Worm (Caenorhabditis elegans) whole organism, early embryonic: Measurements from ENCODE around the gene ZK1058.9.

ENCODE experiments used
- B0310.2 ChIP-seq: sonication (generic microtip); optimal IDR thresholded peaks from 2 replicates; lab custom pipeline; 2016; ENCODE audit warnings: mild to moderate bottlenecking, missing genetic modification characterization, missing compliant biosample characterization
- F13C5.2 ChIP-seq: sonication (generic microtip); optimal IDR thresholded peaks from 2 replicates; lab custom pipeline; 2017; ENCODE audit warnings: mild to moderate bottlenecking, missing genetic modification characterization, inconsistent platforms, missing compliant biosample characterization
- aly-1 ChIP-seq: sonication (generic microtip); optimal IDR thresholded peaks from 2 replicates; lab custom pipeline; 2016; ENCODE audit warnings: missing genetic modification characterization, missing compliant biosample characterization
- ama-1 ChIP-seq: fragments of 150-350 bp; optimal IDR thresholded peaks from 2 replicates; lab custom pipeline; 2014
- ceh-13 ChIP-seq: fragments of 200-800 bp; sonication (Bioruptor generic); optimal IDR thresholded peaks from 2 replicates; lab custom pipeline; 2018; ENCODE audit warnings: mild to moderate bottlenecking, missing genetic modification characterization, missing compliant biosample characterization
- ceh-36 ChIP-seq: sonication (generic microtip); optimal IDR thresholded peaks from 2 replicates; lab custom pipeline; 2016; ENCODE audit warnings: missing genetic modification characterization, inconsistent platforms, missing compliant biosample characterization
- ets-7 ChIP-seq: sonication (generic microtip); optimal IDR thresholded peaks from 2 replicates; lab custom pipeline; 2016; ENCODE audit warnings: missing genotype, missing genetic modification characterization, missing compliant biosample characterization
- flt-1 ChIP-seq: fragments of 200-800 bp; sonication (Bioruptor generic); IDR thresholded peaks from 2 replicates; pipeline ENCODE4 v1.3.6; 2022; ENCODE audit warnings: missing genetic modification characterization, missing compliant biosample characterization
- hmbx-1 ChIP-seq: sonication (generic microtip); optimal IDR thresholded peaks from 2 replicates; lab custom pipeline; 2016; ENCODE audit warnings: mild to moderate bottlenecking, missing genetic modification characterization, missing compliant biosample characterization
- hmg-4 ChIP-seq: fragments of 200-800 bp; sonication (Bioruptor generic); optimal IDR thresholded peaks from 2 replicates; lab custom pipeline; 2018; ENCODE audit warnings: mild to moderate bottlenecking, missing genetic modification characterization, missing compliant biosample characterization
- hnd-1 ChIP-seq: sonication (generic microtip); optimal IDR thresholded peaks from 2 replicates; lab custom pipeline; 2016; ENCODE audit warnings: missing genetic modification characterization, missing compliant biosample characterization
- pes-1 ChIP-seq: fragments of 200-800 bp; sonication (Bioruptor generic); IDR thresholded peaks from 2 replicates; pipeline ENCODE4 v1.3.6; 2022; ENCODE audit warnings: missing genetic modification reagents, missing genetic modification characterization, missing compliant biosample characterization
- scrt-1 ChIP-seq: fragments of 200-800 bp; sonication (Bioruptor generic); IDR thresholded peaks from 2 replicates; pipeline ENCODE4 v1.3.6; 2022; ENCODE audit warnings: missing genetic modification characterization, missing compliant biosample characterization
- sea-1 ChIP-seq: fragments of 200-800 bp; sonication (Bioruptor generic); conservative IDR thresholded peaks from 2 replicates; pipeline ENCODE4 v1.3.6; 2022; ENCODE audit warnings: missing genetic modification characterization, missing compliant biosample characterization
- tbx-11 ChIP-seq: fragments of 200-800 bp; sonication (Bioruptor generic); IDR thresholded peaks from 2 replicates; pipeline ENCODE4 v1.3.6; 2022; ENCODE audit warnings: missing genetic modification characterization, missing compliant biosample characterization
- tbx-37 ChIP-seq: fragments of 200-800 bp; sonication (Bioruptor generic); conservative IDR thresholded peaks from 2 replicates; pipeline ENCODE4 v1.3.6; 2022; ENCODE audit warnings: missing genetic modification reagents, missing genetic modification characterization, missing compliant biosample characterization
- tra-4 ChIP-seq: sonication (generic microtip); optimal IDR thresholded peaks from 2 replicates; lab custom pipeline; 2017; ENCODE audit warnings: missing genetic modification characterization, missing compliant biosample characterization

ZK1058.9 gene

ce11 chrIII:3926116-3926515 lies at the start of gene ZK1058.9:
Gene ZK1058.9 (minus strand): TSS chrIII:3926216.
- TF ChIP-seq pes-1 (GFP tag; lab: Robert Waterston, UW) (no peak), ceh-13 (GFP tag; lab: Kevin White, UChicago) (no peak), scrt-1 (GFP tag; lab: Robert Waterston, UW) (no peak), tbx-11 (no peak), flt-1 (GFP tag; lab: Robert Waterston, UW) (no peak), hmg-4 (GFP tag; lab: Kevin White, UChicago) (no peak), B0310.2 (no peak), aly-1 (no peak)

- no peak for TF ChIP-seq B0310.2
- no peak for TF ChIP-seq hmg-4 (GFP tag; lab: Kevin White, UChicago)
- TF ChIP-seq sea-1 (GFP tag; lab: Robert Waterston, UW), result no peak
- no peak for TF ChIP-seq ceh-13 (GFP tag; lab: Kevin White, UChicago)
- no peak for TF ChIP-seq hmbx-1 (tag; lab: Kevin White, UChicago)
- TF ChIP-seq scrt-1 (GFP tag; lab: Robert Waterston, UW), result no peak
- TF ChIP-seq flt-1 (GFP tag; lab: Robert Waterston, UW), result no peak
- TF ChIP-seq aly-1, result no peak
- no peak for TF ChIP-seq ceh-36 (tag; lab: Kevin White, UChicago)
- TF ChIP-seq tra-4, result no peak
- TF ChIP-seq tbx-11, result no peak
- TF ChIP-seq ama-1 (lab: Kevin White, UChicago), result no peak
- no peak for TF ChIP-seq ets-7
- TF ChIP-seq tbx-37 (GFP tag; lab: Robert Waterston, UW), result no peak
- TF ChIP-seq pes-1 (GFP tag; lab: Robert Waterston, UW), result no peak
- no peak for TF ChIP-seq F13C5.2 (tag; lab: Kevin White, UChicago)
These were observed 49.0 kb upstream of the ZK1058.9 start for ce11 chrIII:3975008-3975407.

- TF ChIP-seq tbx-11 (no peak), scrt-1 (GFP tag; lab: Robert Waterston, UW) (no peak), flt-1 (GFP tag; lab: Robert Waterston, UW) (no peak)
These were observed 48.5 kb upstream of the ZK1058.9 start for ce11 chrIII:3974503-3974902.

ce11 chrIII:3972687-3973086 lies 46.7 kb upstream of the ZK1058.9 start, which contains the start of gene R10E9.4:
Gene R10E9.4 (minus strand): TSS chrIII:3972787.
- TF ChIP-seq ceh-36 (tag; lab: Kevin White, UChicago) (no peak), scrt-1 (GFP tag; lab: Robert Waterston, UW) (no peak), F13C5.2 (tag; lab: Kevin White, UChicago) (no peak), flt-1 (GFP tag; lab: Robert Waterston, UW) (no peak), aly-1 (no peak), tbx-11 (no peak), ama-1 (lab: Kevin White, UChicago) (no peak), B0310.2 (no peak), hmg-4 (GFP tag; lab: Kevin White, UChicago) (no peak), sea-1 (GFP tag; lab: Robert Waterston, UW) (no peak), hnd-1 (no peak), ceh-13 (GFP tag; lab: Kevin White, UChicago) (no peak), tra-4 (no peak), pes-1 (GFP tag; lab: Robert Waterston, UW) (no peak), hmbx-1 (tag; lab: Kevin White, UChicago) (no peak), tbx-37 (GFP tag; lab: Robert Waterston, UW) (no peak)

- TF ChIP-seq ama-1 (lab: Kevin White, UChicago) (no peak), ceh-36 (tag; lab: Kevin White, UChicago) (no peak), pes-1 (GFP tag; lab: Robert Waterston, UW) (no peak), scrt-1 (GFP tag; lab: Robert Waterston, UW) (no peak), ets-7 (no peak)
These were observed 44.4 kb upstream of the ZK1058.9 start for ce11 chrIII:3970395-3970794.

- no peak for TF ChIP-seq ceh-13 (GFP tag; lab: Kevin White, UChicago)
- TF ChIP-seq ceh-36 (tag; lab: Kevin White, UChicago), result no peak
- TF ChIP-seq hmbx-1 (tag; lab: Kevin White, UChicago), result no peak
- TF ChIP-seq F13C5.2 (tag; lab: Kevin White, UChicago), result no peak
- TF ChIP-seq tra-4, result no peak
- TF ChIP-seq B0310.2, result no peak
- no peak for TF ChIP-seq ama-1 (lab: Kevin White, UChicago)
- TF ChIP-seq hmg-4 (GFP tag; lab: Kevin White, UChicago), result no peak
- TF ChIP-seq hnd-1, result no peak
- no peak for TF ChIP-seq tbx-11
- no peak for TF ChIP-seq flt-1 (GFP tag; lab: Robert Waterston, UW)
- TF ChIP-seq scrt-1 (GFP tag; lab: Robert Waterston, UW), result no peak
These were observed 43.1 kb upstream of the ZK1058.9 start for ce11 chrIII:3969133-3969532.

- TF ChIP-seq tbx-11, result no peak
- TF ChIP-seq hmg-4 (GFP tag; lab: Kevin White, UChicago), result no peak
- no peak for TF ChIP-seq F13C5.2 (tag; lab: Kevin White, UChicago)
- TF ChIP-seq pes-1 (GFP tag; lab: Robert Waterston, UW), result no peak
- TF ChIP-seq B0310.2, result no peak
- TF ChIP-seq hmbx-1 (tag; lab: Kevin White, UChicago), result no peak
- TF ChIP-seq sea-1 (GFP tag; lab: Robert Waterston, UW), result no peak
- no peak for TF ChIP-seq scrt-1 (GFP tag; lab: Robert Waterston, UW)
- no peak for TF ChIP-seq ceh-13 (GFP tag; lab: Kevin White, UChicago)
- no peak for TF ChIP-seq tbx-37 (GFP tag; lab: Robert Waterston, UW)
- no peak for TF ChIP-seq ets-7
These were observed 40.1 kb upstream of the ZK1058.9 start for ce11 chrIII:3966143-3966542.

ce11 chrIII:3964237-3964636 lies 38.2 kb upstream of the ZK1058.9 start, which contains the start of gene R10E9.2:
Gene R10E9.2 (minus strand): TSS chrIII:3964337.
- no peak for TF ChIP-seq ceh-13 (GFP tag; lab: Kevin White, UChicago)
- no peak for TF ChIP-seq ceh-36 (tag; lab: Kevin White, UChicago)
- TF ChIP-seq ama-1 (lab: Kevin White, UChicago), result no peak
- no peak for TF ChIP-seq sea-1 (GFP tag; lab: Robert Waterston, UW)
- no peak for TF ChIP-seq B0310.2
- TF ChIP-seq tbx-37 (GFP tag; lab: Robert Waterston, UW), result no peak
- no peak for TF ChIP-seq hmg-4 (GFP tag; lab: Kevin White, UChicago)
- TF ChIP-seq pes-1 (GFP tag; lab: Robert Waterston, UW), result no peak
- TF ChIP-seq F13C5.2 (tag; lab: Kevin White, UChicago), result no peak
